Worm (Caenorhabditis elegans) whole organism, L1 larva: ENCODE data around the gene F55A11.7.

Experiments used
- C04F5.9 ChIP-seq: sonication (generic microtip); optimal IDR thresholded peaks from 2 replicates; lab custom pipeline; 2016; ENCODE audit warnings: missing genetic modification characterization, missing compliant biosample characterization
- C16A3.4 ChIP-seq: fragments of 150-350 bp; optimal IDR thresholded peaks from 2 replicates; lab custom pipeline; 2014; ENCODE audit warnings: missing biosample characterization, missing genetic modification characterization
- F16B12.6 ChIP-seq: fragments of 150-350 bp; optimal IDR thresholded peaks from 2 replicates; lab custom pipeline; 2014; ENCODE audit warnings: missing biosample characterization, missing genetic modification characterization
- alr-1 ChIP-seq: fragments of 200-800 bp; sonication (Bioruptor generic); optimal IDR thresholded peaks from 2 replicates; lab custom pipeline; 2018; ENCODE audit warnings: borderline replicate concordance, mild to moderate bottlenecking, missing genetic modification characterization, missing compliant biosample characterization
- ama-1 ChIP-seq: fragments of 150-350 bp; optimal IDR thresholded peaks from 2 replicates; lab custom pipeline; 2014
- blmp-1 ChIP-seq: fragments of 150-350 bp; optimal IDR thresholded peaks from 2 replicates; lab custom pipeline; 2014; ENCODE audit warnings: missing biosample characterization, missing genetic modification characterization
- ceh-63 ChIP-seq: fragments of 200-800 bp; sonication (Bioruptor generic); optimal IDR thresholded peaks from 2 replicates; lab custom pipeline; 2018; ENCODE audit warnings: mild to moderate bottlenecking, missing genetic modification characterization, missing compliant biosample characterization
- ceh-8 ChIP-seq: fragments of 200-800 bp; sonication (Bioruptor generic); optimal IDR thresholded peaks from 2 replicates; lab custom pipeline; 2018; ENCODE audit warnings: mild to moderate bottlenecking, missing genetic modification characterization, moderate library complexity, missing compliant biosample characterization
- ceh-82 ChIP-seq, 3 experiments: fragments of 150-350 bp in 1 of 3; sonication (generic microtip) in 2 of 3; optimal IDR thresholded peaks; 2 replicates each; lab custom pipeline; 2014 to 2017; ENCODE audit warnings: missing biosample characterization in 3 of 3, missing genetic modification characterization in 3 of 3
- ceh-90 ChIP-seq: sonication (generic microtip); optimal IDR thresholded peaks from 2 replicates; lab custom pipeline; 2016; ENCODE audit warnings: missing genetic modification characterization, missing compliant biosample characterization
- ces-1 ChIP-seq: fragments of 150-350 bp; optimal IDR thresholded peaks from 2 replicates; lab custom pipeline; 2014; ENCODE audit warnings: missing biosample characterization, missing genetic modification reagents, missing genetic modification characterization
- dsc-1 ChIP-seq: sonication (generic microtip); optimal IDR thresholded peaks from 2 replicates; lab custom pipeline; 2016; ENCODE audit warnings: mild to moderate bottlenecking, missing genetic modification characterization, missing compliant biosample characterization
- efl-1 ChIP-seq, 4 experiments: fragments of 150-350 bp; optimal IDR thresholded peaks in 3 of 4; peaks in 1 of 4; 1 replicate in 1 of 4; 2 replicates in 3 of 4; lab custom pipeline; 2014; ENCODE audit warnings: missing biosample characterization in 2 of 4, missing genetic modification characterization in 2 of 4, missing genetic modification reagents in 2 of 4
- efl-3 ChIP-seq: fragments of 200-800 bp; sonication (Bioruptor generic); optimal IDR thresholded peaks from 2 replicates; lab custom pipeline; 2018; ENCODE audit warnings: mild to moderate bottlenecking, missing genetic modification characterization, missing compliant biosample characterization
- egl-27 ChIP-seq, 2 experiments: fragments of 150-350 bp in 1 of 2; sonication (generic microtip); optimal IDR thresholded peaks; 3 replicates each; lab custom pipeline; 2017 to 2018; ENCODE audit warnings: missing biosample characterization in 2 of 2, missing genetic modification characterization in 2 of 2, missing genetic modification reagents in 2 of 2
- ets-5 ChIP-seq: fragments of 200-800 bp; sonication (Bioruptor generic); IDR thresholded peaks from 2 replicates; pipeline ENCODE4 v1.3.6; 2022; ENCODE audit warnings: missing genetic modification characterization, missing compliant biosample characterization
- fkh-10 ChIP-seq: sonication (generic microtip); optimal IDR thresholded peaks from 2 replicates; lab custom pipeline; 2017; ENCODE audit warnings: missing biosample characterization, missing genetic modification reagents, missing genetic modification characterization
- fkh-8 ChIP-seq: sonication (generic microtip); optimal IDR thresholded peaks from 2 replicates; lab custom pipeline; 2016; ENCODE audit warnings: mild to moderate bottlenecking, missing genetic modification characterization, missing compliant biosample characterization
- grh-1 ChIP-seq: fragments of 200-800 bp; sonication (Bioruptor generic); IDR thresholded peaks from 2 replicates; pipeline ENCODE4 v1.3.6; 2022; ENCODE audit warnings: missing genetic modification reagents, missing genetic modification characterization, missing compliant biosample characterization
- hpl-2 ChIP-seq: fragments of 150-350 bp; optimal IDR thresholded peaks from 2 replicates; lab custom pipeline; 2014; ENCODE audit warnings: missing biosample characterization, missing genetic modification reagents, missing genetic modification characterization
- isw-1 ChIP-seq: fragments of 200-800 bp; sonication (Bioruptor generic); IDR thresholded peaks from 2 replicates; pipeline ENCODE4 v1.3.6; 2022; ENCODE audit warnings: missing genetic modification characterization, missing compliant biosample characterization
- lin-14 ChIP-seq: fragments of 200-800 bp; sonication (Bioruptor generic); optimal IDR thresholded peaks from 2 replicates; lab custom pipeline; 2018; ENCODE audit warnings: mild to moderate bottlenecking, missing genetic modification characterization, moderate library complexity, missing compliant biosample characterization
- lin-35 ChIP-seq, 2 experiments: fragments of 150-350 bp; optimal IDR thresholded peaks; 2 replicates each; lab custom pipeline; 2014; ENCODE audit warnings: missing biosample characterization in 2 of 2, missing genetic modification characterization in 2 of 2, missing genetic modification reagents in 2 of 2
- lin-39 ChIP-seq: fragments of 150-350 bp; optimal IDR thresholded peaks from 2 replicates; lab custom pipeline; 2014; ENCODE audit warnings: missing biosample characterization, missing genetic modification reagents, missing genetic modification characterization
- lir-3 ChIP-seq: sonication (generic microtip); optimal IDR thresholded peaks from 2 replicates; lab custom pipeline; 2016; ENCODE audit warnings: mild to moderate bottlenecking, missing genetic modification characterization, moderate library complexity, missing compliant biosample characterization; ENCODE audit not compliant: poor library complexity
- lsy-2 ChIP-seq, 2 experiments: fragments of 150-350 bp; optimal IDR thresholded peaks; 2 replicates each; lab custom pipeline; 2014; ENCODE audit warnings: missing biosample characterization in 2 of 2, missing genetic modification characterization in 2 of 2
- mdl-1 ChIP-seq, 2 experiments: fragments of 150-350 bp; optimal IDR thresholded peaks; 2 replicates each; lab custom pipeline; 2014 to 2017; ENCODE audit warnings: missing biosample characterization in 2 of 2, missing genetic modification characterization in 2 of 2, inconsistent platforms in 1 of 2
- mef-2 ChIP-seq: fragments of 150-350 bp; optimal IDR thresholded peaks from 2 replicates; lab custom pipeline; 2014; ENCODE audit warnings: missing biosample characterization, missing genetic modification characterization
- mep-1 ChIP-seq: fragments of 150-350 bp; optimal IDR thresholded peaks from 2 replicates; lab custom pipeline; 2014; ENCODE audit warnings: missing biosample characterization, missing genetic modification characterization
- nhr-11 ChIP-seq: fragments of 150-350 bp; optimal IDR thresholded peaks from 2 replicates; lab custom pipeline; 2014; ENCODE audit warnings: missing biosample characterization, missing genetic modification characterization
- nhr-20 ChIP-seq: sonication (generic microtip); optimal IDR thresholded peaks from 2 replicates; lab custom pipeline; 2016; ENCODE audit warnings: mild to moderate bottlenecking, missing genetic modification characterization, missing compliant biosample characterization
- nhr-28 ChIP-seq: fragments of 150-350 bp; optimal IDR thresholded peaks from 2 replicates; lab custom pipeline; 2014; ENCODE audit warnings: missing biosample characterization, missing genetic modification characterization
- nhr-47 ChIP-seq: sonication (generic microtip); optimal IDR thresholded peaks from 2 replicates; lab custom pipeline; 2016; ENCODE audit warnings: mild to moderate bottlenecking, missing genetic modification characterization, moderate library complexity, missing compliant biosample characterization
- nhr-71 ChIP-seq: sonication (generic microtip); optimal IDR thresholded peaks from 2 replicates; lab custom pipeline; 2016; ENCODE audit warnings: mild to moderate bottlenecking, missing genetic modification characterization, moderate library complexity, missing compliant biosample characterization
- nhr-77 ChIP-seq: fragments of 150-350 bp; optimal IDR thresholded peaks from 2 replicates; lab custom pipeline; 2014; ENCODE audit warnings: missing biosample characterization, missing genetic modification characterization
- nhr-84 ChIP-seq: sonication (generic microtip); optimal IDR thresholded peaks from 2 replicates; lab custom pipeline; 2017; ENCODE audit warnings: missing biosample characterization, missing genetic modification characterization
- nhr-85 ChIP-seq: sonication (generic microtip); peaks from one replicate; lab custom pipeline; 2016; ENCODE audit warnings: missing genetic modification characterization, inconsistent platforms, missing compliant biosample characterization
- nhr-90 ChIP-seq: sonication (generic microtip); optimal IDR thresholded peaks from 2 replicates; lab custom pipeline; 2016; ENCODE audit warnings: mild to moderate bottlenecking, missing genetic modification characterization, missing compliant biosample characterization; ENCODE audit not compliant: poor library complexity
- pag-3 ChIP-seq: sonication (generic microtip); optimal IDR thresholded peaks from 2 replicates; lab custom pipeline; 2017; ENCODE audit warnings: missing genetic modification characterization, mild to moderate bottlenecking, missing compliant biosample characterization, antibody characterized with exemption, borderline replicate concordance; ENCODE audit not compliant: insufficient read depth
- pqm-1 ChIP-seq: sonication (generic microtip); optimal IDR thresholded peaks from 3 replicates; lab custom pipeline; 2017; ENCODE audit warnings: missing biosample characterization, missing genetic modification characterization
- skn-1 ChIP-seq: fragments of 150-350 bp; optimal IDR thresholded peaks from 2 replicates; lab custom pipeline; 2014; ENCODE audit warnings: missing biosample characterization, missing genetic modification characterization
- snpc-4 ChIP-seq: fragments of 150-350 bp; optimal IDR thresholded peaks from 2 replicates; lab custom pipeline; 2014; ENCODE audit warnings: missing biosample characterization, missing genetic modification characterization
- snu-23 ChIP-seq: sonication (generic microtip); optimal IDR thresholded peaks from 2 replicates; lab custom pipeline; 2016; ENCODE audit warnings: missing genetic modification characterization, missing compliant biosample characterization
- sptf-1 ChIP-seq: fragments of 150-350 bp; optimal IDR thresholded peaks from 2 replicates; lab custom pipeline; 2014; ENCODE audit warnings: missing biosample characterization, missing genetic modification characterization
- sup-37 ChIP-seq: fragments of 200-800 bp; sonication (Bioruptor generic); optimal IDR thresholded peaks from 2 replicates; lab custom pipeline; 2018; ENCODE audit warnings: mild to moderate bottlenecking, missing genetic modification characterization, missing compliant biosample characterization
- swsn-7 ChIP-seq: sonication (generic microtip); optimal IDR thresholded peaks from 2 replicates; lab custom pipeline; 2016; ENCODE audit warnings: missing genetic modification characterization, missing compliant biosample characterization
- tbx-2 ChIP-seq: sonication (generic microtip); optimal IDR thresholded peaks from 2 replicates; lab custom pipeline; 2016; ENCODE audit warnings: missing genetic modification characterization, missing compliant biosample characterization
- unc-30 ChIP-seq: sonication (generic microtip); optimal IDR thresholded peaks from 2 replicates; lab custom pipeline; 2017; ENCODE audit warnings: missing biosample characterization, missing genetic modification characterization
- unc-62 ChIP-seq: fragments of 150-350 bp; optimal IDR thresholded peaks from 2 replicates; lab custom pipeline; 2014; ENCODE audit warnings: missing biosample characterization, missing genetic modification reagents, missing genetic modification characterization
- unc-86 ChIP-seq: sonication (generic microtip); optimal IDR thresholded peaks from 2 replicates; lab custom pipeline; 2016; ENCODE audit warnings: missing genetic modification characterization, missing compliant biosample characterization
- unc-98 ChIP-seq: fragments of 200-800 bp; sonication (Bioruptor generic); IDR thresholded peaks from 2 replicates; pipeline ENCODE4 v1.3.6; 2022; ENCODE audit warnings: missing genetic modification characterization, missing compliant biosample characterization
- zip-4 ChIP-seq: fragments of 200-800 bp; sonication (Bioruptor generic); optimal IDR thresholded peaks from 2 replicates; lab custom pipeline; 2018; ENCODE audit warnings: mild to moderate bottlenecking, missing genetic modification characterization, moderate library complexity, missing compliant biosample characterization
- ztf-11 ChIP-seq, 2 experiments: sonication (generic microtip); optimal IDR thresholded peaks; 2 replicates each; lab custom pipeline; 2016 to 2017; ENCODE audit warnings: missing genetic modification characterization in 2 of 2, missing biosample characterization in 1 of 2, missing compliant biosample characterization in 1 of 2

F55A11.7 gene

ce11 chrV:11822461-11822939 lies 35.3 kb upstream of the F55A11.7 start, which contains the start of gene pyc-1:
Gene pyc-1, minus strand, starts transcription at chrV:11822529.
- TF ChIP-seq ama-1 (lab: Kevin White, UChicago), result peak; percentile 69
- peak; percentile 38 for TF ChIP-seq nhr-47 (tag; lab: Kevin White, UChicago)
- no peak for TF ChIP-seq isw-1 (GFP tag; lab: Robert Waterston, UW)
- no peak for TF ChIP-seq egl-27 (tag; optimal IDR thresholded peaks at IDR 0.05; lab: Kevin White, UChicago)
- no peak for TF ChIP-seq C04F5.9 (tag; lab: Kevin White, UChicago)
- TF ChIP-seq fkh-10, result no peak
- peak; percentile 8 for TF ChIP-seq snpc-4 (tag; lab: Kevin White, UChicago)
- TF ChIP-seq unc-30, result no peak
- TF ChIP-seq efl-1 (optimal IDR thresholded peaks at IDR 0.05; lab: Kevin White, UChicago), result peak in 1 of 2 experiments; percentile 1
- no peak for TF ChIP-seq efl-1 (GFP tag; optimal IDR thresholded peaks at IDR 0.05 in 1 of 2; lab: Kevin White, UChicago)
- peak; percentile 73 for TF ChIP-seq nhr-20 (tag; lab: Kevin White, UChicago)
- no peak for TF ChIP-seq F16B12.6 (tag; lab: Kevin White, UChicago)
- peak; percentile 25 for TF ChIP-seq tbx-2 (tag; lab: Kevin White, UChicago)
- TF ChIP-seq lsy-2 (tag; optimal IDR thresholded peaks at IDR 0.05; lab: Kevin White, UChicago), result peak; percentile 22 to 37
- peak; percentile 34 for TF ChIP-seq swsn-7 (tag; lab: Kevin White, UChicago)
- peak; percentile 74 for TF ChIP-seq mep-1 (tag; lab: Kevin White, UChicago)
- TF ChIP-seq lin-35 (GFP tag; optimal IDR thresholded peaks at IDR 0.05; lab: Kevin White, UChicago), result peak in 1 of 2 experiments; percentile 72
- TF ChIP-seq dsc-1 (tag; lab: Kevin White, UChicago), result no peak
- no peak for TF ChIP-seq ceh-63 (GFP tag; lab: Kevin White, UChicago)
- TF ChIP-seq C16A3.4 (tag; lab: Kevin White, UChicago), result peak; percentile 18
- no peak for TF ChIP-seq fkh-8 (tag; lab: Kevin White, UChicago)
- TF ChIP-seq mef-2 (tag; lab: Kevin White, UChicago), result no peak
- TF ChIP-seq ces-1, result no peak
- TF ChIP-seq ztf-11 (tag; optimal IDR thresholded peaks at IDR 0.05; lab: Kevin White, UChicago), result no peak
- no peak for TF ChIP-seq grh-1 (GFP tag; lab: Robert Waterston, UW)
- TF ChIP-seq unc-62, result no peak
- TF ChIP-seq ceh-8 (GFP tag; lab: Kevin White, UChicago), result no peak
- no peak for TF ChIP-seq lin-39 (tag; lab: Kevin White, UChicago)
- TF ChIP-seq nhr-71 (tag; lab: Kevin White, UChicago), result peak; percentile 93
- TF ChIP-seq nhr-85, result peak; percentile 62
- TF ChIP-seq mdl-1 (tag; optimal IDR thresholded peaks at IDR 0.05; lab: Kevin White, UChicago), result peak in 1 of 2 experiments; percentile 6
- TF ChIP-seq sup-37 (GFP tag; lab: Kevin White, UChicago), result peak; percentile 1
- TF ChIP-seq nhr-11 (tag; lab: Kevin White, UChicago), result no peak
- TF ChIP-seq sptf-1 (tag; lab: Kevin White, UChicago), result no peak
- no peak for TF ChIP-seq unc-86 (tag; lab: Kevin White, UChicago)
- peak; percentile 64 for TF ChIP-seq lin-14
- TF ChIP-seq blmp-1 (tag; lab: Kevin White, UChicago), result peak; percentile 6
- TF ChIP-seq ceh-90, result no peak
- TF ChIP-seq pag-3 (tag; lab: Kevin White, UChicago), result no peak
- no peak for TF ChIP-seq nhr-28 (tag; lab: Kevin White, UChicago)
- no peak for TF ChIP-seq nhr-84 (tag; lab: Kevin White, UChicago)
- no peak for TF ChIP-seq ets-5 (GFP tag; lab: Robert Waterston, UW)
- no peak for TF ChIP-seq pqm-1
- TF ChIP-seq skn-1 (tag; lab: Kevin White, UChicago), result no peak
- TF ChIP-seq snu-23 (GFP tag; lab: Kevin White, UChicago), result peak; percentile 79
- TF ChIP-seq alr-1 (tag; lab: Kevin White, UChicago), result no peak
- TF ChIP-seq hpl-2, result no peak
- peak; percentile 13 for TF ChIP-seq zip-4
- peak; percentile 69 for TF ChIP-seq nhr-90
- no peak for TF ChIP-seq nhr-77 (tag; lab: Kevin White, UChicago)
- peak; percentile 52 for TF ChIP-seq lir-3 (tag; lab: Kevin White, UChicago)
- TF ChIP-seq ceh-82 (tag; optimal IDR thresholded peaks at IDR 0.05; lab: Kevin White, UChicago), result no peak
- no peak for TF ChIP-seq unc-98
- TF ChIP-seq efl-3 (GFP tag; lab: Kevin White, UChicago), result no peak
